Worm (Caenorhabditis elegans) whole organism, L1 larva: ENCODE data around the gene dpy-4.

ENCODE experiments used
- C04F5.9 ChIP-seq: sonication (generic microtip); optimal IDR thresholded peaks from 2 replicates; lab custom pipeline; 2016; ENCODE audit warnings: missing genetic modification characterization, missing compliant biosample characterization
- nhr-12 ChIP-seq: sonication (generic microtip); optimal IDR thresholded peaks from 2 replicates; lab custom pipeline; 2017; ENCODE audit warnings: missing biosample characterization, missing genetic modification characterization
- nhr-77 ChIP-seq: fragments of 150-350 bp; optimal IDR thresholded peaks from 2 replicates; lab custom pipeline; 2014; ENCODE audit warnings: missing biosample characterization, missing genetic modification characterization
- skn-1 ChIP-seq: fragments of 150-350 bp; optimal IDR thresholded peaks from 2 replicates; lab custom pipeline; 2014; ENCODE audit warnings: missing biosample characterization, missing genetic modification characterization

DNA sequence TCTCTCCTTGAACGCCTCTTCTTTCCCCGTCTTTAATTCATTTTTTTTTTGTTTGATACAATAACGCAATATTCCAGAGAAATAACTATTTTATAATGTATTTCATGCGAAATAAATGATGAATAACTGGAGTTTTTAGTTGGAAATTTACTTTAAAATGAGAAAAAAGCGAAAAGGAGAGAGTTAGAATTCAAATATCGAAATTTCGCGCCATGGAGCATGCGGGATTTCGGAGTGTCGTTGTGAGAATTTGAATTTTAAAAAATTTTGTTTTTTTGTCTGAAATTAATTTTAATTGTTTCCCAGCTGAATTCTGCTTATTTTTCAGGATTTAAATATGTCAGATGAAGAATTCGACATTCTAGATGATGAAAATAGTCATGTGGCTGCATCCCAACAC is 38.8 kb upstream of the dpy-4 start, which contains the start of gene fcd-2:
- no peak for TF ChIP-seq nhr-12 (tag; lab: Kevin White, UChicago)
- peak; percentile 73 for TF ChIP-seq skn-1 (tag; lab: Kevin White, UChicago)
- TF ChIP-seq C04F5.9 (tag; lab: Kevin White, UChicago): no peak
- TF ChIP-seq nhr-77 (tag; lab: Kevin White, UChicago): peak; percentile 10
